ENCODE assay signal across 5 fruit fly cellular contexts in genomic region chr3L:17578413-17578812, dm6.
TF ChIP-seq lines count a peak whose summit lies in the region.

No protein-coding gene starts in this region.

- no peak for TF ChIP-seq CTCF in whole organism, embryonic (GFP tag; optimal IDR thresholded peaks at IDR 0.05; lab: Kevin White, UChicago)

TF ChIP-seq in whole organism, adult, 20 proteins besides CTCF, POLR2A, EP300 and RAD21:
- TF ChIP-seq toe (GFP tag; optimal IDR thresholded peaks at IDR 0.05; lab: Kevin White, UChicago) (peak; percentile 25), tj (GFP tag; optimal IDR thresholded peaks at IDR 0.05; lab: Kevin White, UChicago) (no peak), cnc (optimal IDR thresholded peaks at IDR 0.05; lab: Kevin White, UChicago) (no peak), Mnt (GFP tag; optimal IDR thresholded peaks at IDR 0.05; lab: Kevin White, UChicago) (no peak), kay (GFP tag; lab: Kevin White, UChicago; ENCODE audit: borderline replicate concordance) (peak; percentile 50), CG33017 (tag; optimal IDR thresholded peaks at IDR 0.05; lab: Kevin White, UChicago) (peak; percentile 59), CG12768 (GFP tag; optimal IDR thresholded peaks at IDR 0.05; lab: Kevin White, UChicago) (no peak), Crg-1 (GFP tag; optimal IDR thresholded peaks at IDR 0.05; lab: Kevin White, UChicago) (no peak), CG1620 (GFP tag; optimal IDR thresholded peaks at IDR 0.05; lab: Kevin White, UChicago) (no peak), CG14711 (tag; optimal IDR thresholded peaks at IDR 0.05; lab: Kevin White, UChicago) (peak; percentile 53), CG7101 (tag; optimal IDR thresholded peaks at IDR 0.05; lab: Kevin White, UChicago) (peak; percentile 38), CG7045 (GFP tag; optimal IDR thresholded peaks at IDR 0.05; lab: Kevin White, UChicago) (peak; percentile 24), Hr96 (GFP tag; optimal IDR thresholded peaks at IDR 0.05; lab: Kevin White, UChicago) (no peak)

TF ChIP-seq in whole organism, embryonic, 481 proteins besides CTCF, POLR2A, EP300 and RAD21:
- peak; percentile 74 for TF ChIP-seq corto (GFP tag; optimal IDR thresholded peaks at IDR 0.05; lab: Kevin White, UChicago)
- peak in 1 of 2 experiments; percentile 88 for TF ChIP-seq bsh (GFP tag; optimal IDR thresholded peaks at IDR 0.05; lab: Kevin White, UChicago)
- no peak for TF ChIP-seq dysf (GFP tag; IDR thresholded peaks at IDR 0.05; lab: Robert Waterston, UW)
- peak; percentile 83 for TF ChIP-seq Drgx (GFP tag; IDR thresholded peaks at IDR 0.05; lab: Robert Waterston, UW)
- peak; percentile 68 for TF ChIP-seq lbe (GFP tag; optimal IDR thresholded peaks at IDR 0.05; lab: Kevin White, UChicago)
- TF ChIP-seq nom (GFP tag; optimal IDR thresholded peaks at IDR 0.05; lab: Kevin White, UChicago): peak; percentile 94
TF ChIP-seq in whole organism, embryonic: peak in this region for 5.

TF ChIP-seq in whole organism, prepupa, 60 proteins besides CTCF, POLR2A, EP300 and RAD21 (continues in another document):
- peak; percentile 91 for TF ChIP-seq CG34406 (GFP tag; optimal IDR thresholded peaks at IDR 0.05; lab: Kevin White, UChicago)
- no peak for TF ChIP-seq CG6854 (GFP tag; optimal IDR thresholded peaks at IDR 0.05; lab: Kevin White, UChicago)
- peak; percentile 91 for TF ChIP-seq CG6163 (GFP tag; IDR thresholded peaks at IDR 0.05; lab: Robert Waterston, UW)
- peak; percentile 90 for TF ChIP-seq CG16779 (tag; optimal IDR thresholded peaks at IDR 0.05; lab: Kevin White, UChicago)
- TF ChIP-seq CG6276 (GFP tag; optimal IDR thresholded peaks at IDR 0.05; lab: Kevin White, UChicago): peak; percentile 77
- peak; percentile 88 for TF ChIP-seq Sox14 (GFP tag; optimal IDR thresholded peaks at IDR 0.05; lab: Kevin White, UChicago)
- TF ChIP-seq Gug (GFP tag; IDR thresholded peaks at IDR 0.05; lab: Robert Waterston, UW): peak; percentile 80
- peak; percentile 58 for TF ChIP-seq Hr39 (GFP tag; optimal IDR thresholded peaks at IDR 0.05; lab: Kevin White, UChicago)
- peak; percentile 72 for TF ChIP-seq CG31627 (GFP tag; optimal IDR thresholded peaks at IDR 0.05; lab: Kevin White, UChicago)
- peak; percentile 82 for TF ChIP-seq CG8319 (GFP tag; optimal IDR thresholded peaks at IDR 0.05; lab: Kevin White, UChicago)
- TF ChIP-seq Eip75B (GFP tag; optimal IDR thresholded peaks at IDR 0.05; lab: Kevin White, UChicago): peak; percentile 88
- TF ChIP-seq Hr4 (GFP tag; optimal IDR thresholded peaks at IDR 0.05; lab: Kevin White, UChicago): peak; percentile 88
- peak; percentile 75 for TF ChIP-seq Met (GFP tag; optimal IDR thresholded peaks at IDR 0.05; lab: Kevin White, UChicago)
- TF ChIP-seq CG9139 (GFP tag; optimal IDR thresholded peaks at IDR 0.05; lab: Kevin White, UChicago): peak; percentile 93
- peak; percentile 80 for TF ChIP-seq eg (GFP tag; IDR thresholded peaks at IDR 0.05; lab: Robert Waterston, UW)
- peak; percentile 69 for TF ChIP-seq lz (GFP tag; optimal IDR thresholded peaks at IDR 0.05; lab: Kevin White, UChicago)
- TF ChIP-seq Smox (GFP tag; optimal IDR thresholded peaks at IDR 0.05; lab: Kevin White, UChicago): peak; percentile 73
- peak; percentile 98 for TF ChIP-seq Eip78C (GFP tag; lab: Kevin White, UChicago)
- TF ChIP-seq OdsH (GFP tag; optimal IDR thresholded peaks at IDR 0.05; lab: Kevin White, UChicago): peak; percentile 94
- TF ChIP-seq achi (GFP tag; optimal IDR thresholded peaks at IDR 0.05; lab: Kevin White, UChicago): peak; percentile 93
- peak; percentile 16 for TF ChIP-seq dac (GFP tag; optimal IDR thresholded peaks at IDR 0.05; lab: Kevin White, UChicago)
- peak; percentile 97 for TF ChIP-seq CG10669 (GFP tag; optimal IDR thresholded peaks at IDR 0.05; lab: Kevin White, UChicago)
- TF ChIP-seq salr (GFP tag; optimal IDR thresholded peaks at IDR 0.05; lab: Kevin White, UChicago): peak; percentile 83 to 97
- peak; percentile 68 for TF ChIP-seq cyc (GFP tag; optimal IDR thresholded peaks at IDR 0.05; lab: Kevin White, UChicago)
- TF ChIP-seq Sox102F (GFP tag; optimal IDR thresholded peaks at IDR 0.05; lab: Kevin White, UChicago): peak; percentile 49

TF ChIP-seq in whole organism, pupa, 21 proteins besides CTCF, POLR2A, EP300 and RAD21:
- TF ChIP-seq EcR (GFP tag; optimal IDR thresholded peaks at IDR 0.05; lab: Kevin White, UChicago) (peak; percentile 44), CG14655 (GFP tag; optimal IDR thresholded peaks at IDR 0.05; lab: Kevin White, UChicago) (peak; percentile 91), D1 (tag; optimal IDR thresholded peaks at IDR 0.05; lab: Kevin White, UChicago) (peak; percentile 99), CG4496 (GFP tag; IDR thresholded peaks at IDR 0.05; lab: Robert Waterston, UW) (peak; percentile 83), CG32121 (GFP tag; IDR thresholded peaks at IDR 0.05; lab: Robert Waterston, UW) (peak; percentile 66), Pif1B (GFP tag; optimal IDR thresholded peaks at IDR 0.05; lab: Kevin White, UChicago) (peak; percentile 80), gl (tag; optimal IDR thresholded peaks at IDR 0.05; lab: Kevin White, UChicago) (peak; percentile 92), CG10348 (GFP tag; IDR thresholded peaks at IDR 0.05; lab: Robert Waterston, UW) (no peak), CG17806 (tag; optimal IDR thresholded peaks at IDR 0.05; lab: Kevin White, UChicago) (peak; percentile 99), CG8159 (tag; optimal IDR thresholded peaks at IDR 0.05; lab: Kevin White, UChicago) (peak; percentile 99), fd96Ca (GFP tag; IDR thresholded peaks at IDR 0.05; lab: Robert Waterston, UW) (no peak), Ets98B (GFP tag; IDR thresholded peaks at IDR 0.05; lab: Robert Waterston, UW) (peak; percentile 66), CG13204 (GFP tag; optimal IDR thresholded peaks at IDR 0.05; lab: Kevin White, UChicago) (peak; percentile 34), rn (GFP tag; IDR thresholded peaks at IDR 0.05; lab: Robert Waterston, UW) (no peak; the same call in 1 of the 2 replicates), CG9948 (tag; optimal IDR thresholded peaks at IDR 0.05; lab: Kevin White, UChicago) (peak; percentile 100), CG34367 (tag; optimal IDR thresholded peaks at IDR 0.05; lab: Kevin White, UChicago) (peak; percentile 98), Pif1A (GFP tag; optimal IDR thresholded peaks at IDR 0.05; lab: Kevin White, UChicago) (peak; percentile 86), CG8301 (tag; optimal IDR thresholded peaks at IDR 0.05; lab: Kevin White, UChicago) (peak; percentile 82), Snoo (tag; optimal IDR thresholded peaks at IDR 0.05; lab: Kevin White, UChicago) (peak; percentile 71), CG12605 (GFP tag; IDR thresholded peaks at IDR 0.05; lab: Robert Waterston, UW) (peak; percentile 69), CG15710 (tag; optimal IDR thresholded peaks at IDR 0.05; lab: Kevin White, UChicago) (peak; percentile 98)

TF ChIP-seq in whole organism, wandering third instar larva, 38 proteins besides CTCF, POLR2A, EP300 and RAD21:
- TF ChIP-seq h (GFP tag; optimal IDR thresholded peaks at IDR 0.05; lab: Kevin White, UChicago): peak; percentile 92
- no peak for TF ChIP-seq sv (GFP tag; optimal IDR thresholded peaks at IDR 0.05; lab: Kevin White, UChicago)
- TF ChIP-seq Sp1 (GFP tag; optimal IDR thresholded peaks at IDR 0.05; lab: Kevin White, UChicago): peak; percentile 96
- TF ChIP-seq dsf (GFP tag; optimal IDR thresholded peaks at IDR 0.05; lab: Kevin White, UChicago; ENCODE audit: borderline replicate concordance): peak; percentile 64
- TF ChIP-seq br (GFP tag; optimal IDR thresholded peaks at IDR 0.05; lab: Kevin White, UChicago): peak; percentile 71
- no peak for TF ChIP-seq Hr83 (GFP tag; optimal IDR thresholded peaks at IDR 0.05; lab: Kevin White, UChicago; ENCODE audit: poor library complexity, severe bottlenecking)
- peak; percentile 4 for TF ChIP-seq GATAd (GFP tag; optimal IDR thresholded peaks at IDR 0.05; lab: Kevin White, UChicago)
- no peak for TF ChIP-seq Dfd (GFP tag; optimal IDR thresholded peaks at IDR 0.05; lab: Kevin White, UChicago)
- no peak for TF ChIP-seq Hr78 (GFP tag; optimal IDR thresholded peaks at IDR 0.05; lab: Kevin White, UChicago)
- TF ChIP-seq dmrt93B (GFP tag; optimal IDR thresholded peaks at IDR 0.05; lab: Kevin White, UChicago): peak; percentile 85
- peak; percentile 94 for TF ChIP-seq OdsH (GFP tag; optimal IDR thresholded peaks at IDR 0.05; lab: Kevin White, UChicago)
- peak; percentile 92 for TF ChIP-seq brk (GFP tag; optimal IDR thresholded peaks at IDR 0.05; lab: Kevin White, UChicago)
- TF ChIP-seq Abd-B (GFP tag; optimal IDR thresholded peaks at IDR 0.05; lab: Kevin White, UChicago): no peak
- TF ChIP-seq Hnf4 (GFP tag; optimal IDR thresholded peaks at IDR 0.05; lab: Kevin White, UChicago): peak; percentile 87
- peak; percentile 67 for TF ChIP-seq woc (GFP tag; optimal IDR thresholded peaks at IDR 0.05; lab: Kevin White, UChicago)
- TF ChIP-seq fru (GFP tag; optimal IDR thresholded peaks at IDR 0.05; lab: Kevin White, UChicago): peak; percentile 65
- peak; percentile 75 for TF ChIP-seq psq (GFP tag; optimal IDR thresholded peaks at IDR 0.05; lab: Kevin White, UChicago)
- no peak for TF ChIP-seq Vsx2 (GFP tag; optimal IDR thresholded peaks at IDR 0.05; lab: Kevin White, UChicago; ENCODE audit: partially characterized antibody)
- peak; percentile 72 for TF ChIP-seq tai (GFP tag; optimal IDR thresholded peaks at IDR 0.05; lab: Kevin White, UChicago)
- TF ChIP-seq HLH106 (tag; optimal IDR thresholded peaks at IDR 0.05; lab: Kevin White, UChicago): peak; percentile 95
- peak; percentile 61 for TF ChIP-seq Rel (GFP tag; optimal IDR thresholded peaks at IDR 0.05; lab: Kevin White, UChicago)
- peak; percentile 40 for TF ChIP-seq Rel (tag; optimal IDR thresholded peaks at IDR 0.05; lab: Kevin White, UChicago)
- TF ChIP-seq sage (GFP tag; optimal IDR thresholded peaks at IDR 0.05; lab: Kevin White, UChicago): peak; percentile 69
- TF ChIP-seq foxo (GFP tag; optimal IDR thresholded peaks at IDR 0.05; lab: Kevin White, UChicago): peak in 1 of 2 experiments; percentile 93
- TF ChIP-seq Jra (GFP tag; optimal IDR thresholded peaks at IDR 0.05; lab: Kevin White, UChicago): peak; percentile 43
- peak; percentile 86 for TF ChIP-seq ey (GFP tag; optimal IDR thresholded peaks at IDR 0.05; lab: Kevin White, UChicago)
- peak; percentile 94 for TF ChIP-seq rgr (GFP tag; optimal IDR thresholded peaks at IDR 0.05; lab: Kevin White, UChicago)
- TF ChIP-seq N (GFP tag; optimal IDR thresholded peaks at IDR 0.05; lab: Kevin White, UChicago): no peak
- peak; percentile 49 for TF ChIP-seq CG32264 (GFP tag; optimal IDR thresholded peaks at IDR 0.05; lab: Kevin White, UChicago)
- TF ChIP-seq Dif (GFP tag; optimal IDR thresholded peaks at IDR 0.05; lab: Kevin White, UChicago; ENCODE audit: partially characterized antibody): no peak
- TF ChIP-seq CG9705 (GFP tag; optimal IDR thresholded peaks at IDR 0.05; lab: Kevin White, UChicago): peak; percentile 72
- TF ChIP-seq Mio (GFP tag; optimal IDR thresholded peaks at IDR 0.05; lab: Kevin White, UChicago): peak; percentile 14
